Worm (Caenorhabditis elegans) whole organism, L4 larva: Measurements from ENCODE around the gene ceh-58.

Experiments
- F10B5.3 ChIP-seq: sonication (generic microtip); optimal IDR thresholded peaks from 2 replicates; lab custom pipeline; 2016; ENCODE audit warnings: mild to moderate bottlenecking, missing genetic modification characterization, missing compliant biosample characterization
- F26F4.8 ChIP-seq: fragments of 200-800 bp; sonication (Bioruptor generic); conservative IDR thresholded peaks from 2 replicates; pipeline ENCODE4 v1.3.6; 2022; ENCODE audit warnings: missing genetic modification characterization, missing compliant biosample characterization
- R02D3.7 ChIP-seq: fragments of 150-350 bp; sonication (generic microtip); optimal IDR thresholded peaks from 3 replicates; lab custom pipeline; 2014; ENCODE audit warnings: missing biosample characterization, missing genetic modification characterization
- T20F7.1 ChIP-seq: fragments of 200-800 bp; sonication (Bioruptor generic); optimal IDR thresholded peaks from 2 replicates; lab custom pipeline; 2018; ENCODE audit warnings: mild to moderate bottlenecking, missing genetic modification characterization, missing compliant biosample characterization
- aha-1 ChIP-seq: fragments of 150-350 bp; peaks from one replicate; lab custom pipeline; 2014; ENCODE audit warnings: missing biosample characterization, missing genetic modification characterization
- arid-1 ChIP-seq: fragments of 200-800 bp; sonication (Bioruptor generic); conservative IDR thresholded peaks from 2 replicates; pipeline ENCODE4 v1.3.6; 2022; ENCODE audit warnings: missing genetic modification reagents, missing genetic modification characterization, missing compliant biosample characterization
- ceh-32 ChIP-seq: sonication (generic microtip); optimal IDR thresholded peaks from 2 replicates; lab custom pipeline; 2016; ENCODE audit warnings: mild to moderate bottlenecking, missing genetic modification characterization, missing compliant biosample characterization; ENCODE audit not compliant: poor library complexity
- ceh-44 ChIP-seq: fragments of 200-800 bp; sonication (Bioruptor generic); IDR thresholded peaks from 2 replicates; pipeline ENCODE4 v1.3.6; 2022; ENCODE audit warnings: missing genetic modification reagents, missing genetic modification characterization, missing compliant biosample characterization
- cey-2 ChIP-seq: sonication (generic microtip); optimal IDR thresholded peaks from 3 replicates; lab custom pipeline; 2017; ENCODE audit warnings: missing genetic modification characterization, mild to moderate bottlenecking, missing compliant biosample characterization, antibody characterized with exemption, borderline replicate concordance; ENCODE audit not compliant: insufficient read depth
- ctbp-1 ChIP-seq: fragments of 200-800 bp; sonication (Bioruptor generic); IDR thresholded peaks from 2 replicates; pipeline ENCODE4 v1.3.6; 2022; ENCODE audit warnings: missing genetic modification reagents, missing genetic modification characterization, missing compliant biosample characterization
- daf-12 ChIP-seq: fragments of 150-350 bp; optimal IDR thresholded peaks from 2 replicates; lab custom pipeline; 2014; ENCODE audit warnings: missing biosample characterization, missing genetic modification reagents, missing genetic modification characterization
- daf-8 ChIP-seq: fragments of 200-800 bp; sonication (Bioruptor generic); IDR thresholded peaks from 2 replicates; pipeline ENCODE4 v1.3.6; 2022; ENCODE audit warnings: missing genetic modification characterization, missing compliant biosample characterization
- dmd-6 ChIP-seq: fragments of 200-800 bp; sonication (Bioruptor generic); IDR thresholded peaks from 2 replicates; pipeline ENCODE4 v1.3.6; 2022; ENCODE audit warnings: missing genetic modification reagents, missing genetic modification characterization, missing compliant biosample characterization
- dmd-8 ChIP-seq: fragments of 200-800 bp; sonication (Bioruptor generic); IDR thresholded peaks from 2 replicates; pipeline ENCODE4 v1.3.6; 2022; ENCODE audit warnings: missing genetic modification characterization, missing compliant biosample characterization
- duxl-1 ChIP-seq: sonication (generic microtip); optimal IDR thresholded peaks from 2 replicates; lab custom pipeline; 2016; ENCODE audit warnings: mild to moderate bottlenecking, missing genetic modification characterization, moderate library complexity, missing compliant biosample characterization; ENCODE audit not compliant: poor library complexity
- dve-1 ChIP-seq: sonication (generic microtip); optimal IDR thresholded peaks from 2 replicates; lab custom pipeline; 2017; ENCODE audit warnings: antibody characterized with exemption, mild to moderate bottlenecking, missing genetic modification characterization, missing compliant biosample characterization; ENCODE audit not compliant: insufficient read depth
- egl-27 ChIP-seq: sonication (generic microtip); optimal IDR thresholded peaks from 3 replicates; lab custom pipeline; 2017; ENCODE audit warnings: missing biosample characterization, missing genetic modification reagents, missing genetic modification characterization
- fos-1 ChIP-seq: fragments of 150-350 bp; optimal IDR thresholded peaks from 2 replicates; lab custom pipeline; 2014; ENCODE audit warnings: missing biosample characterization, missing genetic modification characterization
- hif-1 ChIP-seq, 2 experiments: sonication (generic microtip); optimal IDR thresholded peaks; 2 replicates each; lab custom pipeline; 2016 to 2017; ENCODE audit warnings: missing compliant biosample characterization in 2 of 2, missing genetic modification characterization in 2 of 2, missing genetic modification reagents in 2 of 2, missing genotype in 2 of 2, mild to moderate bottlenecking in 1 of 2
- hlh-11 ChIP-seq: fragments of 200-800 bp; sonication (Bioruptor generic); optimal IDR thresholded peaks from 2 replicates; lab custom pipeline; 2018; ENCODE audit warnings: mild to moderate bottlenecking, missing genetic modification characterization, missing compliant biosample characterization
- jun-1 ChIP-seq: fragments of 150-350 bp; optimal IDR thresholded peaks from 2 replicates; lab custom pipeline; 2014; ENCODE audit warnings: missing biosample characterization, missing genetic modification reagents, missing genetic modification characterization
- lin-1 ChIP-seq: fragments of 200-800 bp; sonication (Bioruptor generic); IDR thresholded peaks from 2 replicates; pipeline ENCODE4 v1.3.6; 2022; ENCODE audit warnings: missing genetic modification reagents, missing genetic modification characterization, missing compliant biosample characterization
- lin-15B ChIP-seq: fragments of 150-350 bp; sonication (generic microtip); optimal IDR thresholded peaks from 3 replicates; lab custom pipeline; 2014; ENCODE audit warnings: missing biosample characterization, missing genetic modification characterization
- lin-29 ChIP-seq: fragments of 200-800 bp; sonication (Bioruptor generic); IDR thresholded peaks from 2 replicates; pipeline ENCODE4 v1.3.6; 2022; ENCODE audit warnings: missing genetic modification reagents, missing genetic modification characterization, missing compliant biosample characterization
- lin-38 ChIP-seq: fragments of 200-800 bp; sonication (Bioruptor generic); IDR thresholded peaks from 2 replicates; pipeline ENCODE4 v1.3.6; 2022; ENCODE audit warnings: missing genetic modification reagents, missing genetic modification characterization, missing compliant biosample characterization
- lir-3 ChIP-seq: sonication (generic microtip); optimal IDR thresholded peaks from 2 replicates; lab custom pipeline; 2016; ENCODE audit warnings: mild to moderate bottlenecking, missing genetic modification characterization, missing compliant biosample characterization
- mdl-1 ChIP-seq, 2 experiments: fragments of 150-350 bp in 1 of 2; sonication (generic microtip) in 1 of 2; optimal IDR thresholded peaks; 2 replicates each; lab custom pipeline; 2014 to 2017; ENCODE audit warnings: missing biosample characterization in 2 of 2, missing genetic modification characterization in 2 of 2
- mep-1 ChIP-seq: fragments of 150-350 bp; sonication (generic microtip); optimal IDR thresholded peaks from 3 replicates; lab custom pipeline; 2014; ENCODE audit warnings: missing biosample characterization, missing genetic modification characterization
- mes-2 ChIP-seq: sonication (generic microtip); optimal IDR thresholded peaks from 2 replicates; lab custom pipeline; 2016; ENCODE audit warnings: missing genotype, mild to moderate bottlenecking, missing genetic modification characterization, missing compliant biosample characterization; ENCODE audit not compliant: poor library complexity, severe bottlenecking
- mxl-2 ChIP-seq: fragments of 200-800 bp; sonication (Bioruptor generic); conservative IDR thresholded peaks from 2 replicates; pipeline ENCODE4 v1.3.6; 2022; ENCODE audit warnings: missing genetic modification reagents, missing genetic modification characterization, missing compliant biosample characterization
- mxl-3 ChIP-seq: fragments of 200-800 bp; sonication (Bioruptor generic); optimal IDR thresholded peaks from 2 replicates; lab custom pipeline; 2018; ENCODE audit warnings: mild to moderate bottlenecking, missing genetic modification characterization, missing compliant biosample characterization
- nhr-10 ChIP-seq: fragments of 150-350 bp; optimal IDR thresholded peaks from 2 replicates; lab custom pipeline; 2014; ENCODE audit warnings: missing biosample characterization, missing genetic modification characterization
- nhr-102 ChIP-seq: sonication (generic microtip); optimal IDR thresholded peaks from 2 replicates; lab custom pipeline; 2016; ENCODE audit warnings: mild to moderate bottlenecking, missing genetic modification characterization, moderate library complexity, missing compliant biosample characterization
- nhr-11 ChIP-seq: fragments of 150-350 bp; optimal IDR thresholded peaks from 2 replicates; lab custom pipeline; 2014; ENCODE audit warnings: missing biosample characterization, missing genetic modification characterization
- nhr-237 ChIP-seq: sonication (generic microtip); optimal IDR thresholded peaks from 2 replicates; lab custom pipeline; 2017; ENCODE audit warnings: missing biosample characterization, missing genetic modification characterization
- nhr-25 ChIP-seq: sonication (generic microtip); optimal IDR thresholded peaks from 2 replicates; lab custom pipeline; 2017; ENCODE audit warnings: missing genetic modification characterization, mild to moderate bottlenecking, missing compliant biosample characterization, antibody characterized with exemption, moderate library complexity, borderline replicate concordance; ENCODE audit not compliant: insufficient read depth
- nhr-41 ChIP-seq: fragments of 200-800 bp; sonication (Bioruptor generic); IDR thresholded peaks from 2 replicates; pipeline ENCODE4 v1.3.6; 2022; ENCODE audit warnings: missing genetic modification reagents, missing genetic modification characterization, missing compliant biosample characterization
- rbr-2 ChIP-seq: sonication (generic microtip); optimal IDR thresholded peaks from 2 replicates; lab custom pipeline; 2016; ENCODE audit warnings: missing genotype, missing genetic modification characterization, missing compliant biosample characterization
- saeg-2 ChIP-seq: fragments of 200-800 bp; sonication (Bioruptor generic); IDR thresholded peaks from 2 replicates; pipeline ENCODE4 v1.3.6; 2022; ENCODE audit warnings: missing genetic modification reagents, missing genetic modification characterization, missing compliant biosample characterization
- sdz-12 ChIP-seq: fragments of 200-800 bp; sonication (Bioruptor generic); optimal IDR thresholded peaks from 2 replicates; lab custom pipeline; 2018; ENCODE audit warnings: mild to moderate bottlenecking, missing genetic modification characterization, missing compliant biosample characterization
- snpc-1.2 ChIP-seq: fragments of 200-800 bp; sonication (Bioruptor generic); IDR thresholded peaks from 2 replicates; pipeline ENCODE4 v1.3.6; 2022; ENCODE audit warnings: missing genetic modification reagents, missing genetic modification characterization, missing compliant biosample characterization
- snpc-4 ChIP-seq: fragments of 150-350 bp; optimal IDR thresholded peaks from 2 replicates; lab custom pipeline; 2014; ENCODE audit warnings: missing biosample characterization, missing genetic modification characterization
- spr-1 ChIP-seq: sonication (generic microtip); optimal IDR thresholded peaks from 2 replicates; lab custom pipeline; 2016; ENCODE audit warnings: mild to moderate bottlenecking, missing genetic modification characterization, missing compliant biosample characterization
- unc-130 ChIP-seq: sonication (generic microtip); optimal IDR thresholded peaks from 2 replicates; lab custom pipeline; 2016; ENCODE audit warnings: missing genetic modification reagents, missing genetic modification characterization, missing compliant biosample characterization
- unc-62 ChIP-seq, 3 experiments: fragments of 150-350 bp in 1 of 3; sonication (generic microtip); optimal IDR thresholded peaks in 2 of 3; peaks in 1 of 3; 1 replicate in 1 of 3; 2 replicates in 2 of 3; lab custom pipeline; 2014 to 2017; ENCODE audit warnings: missing biosample characterization in 3 of 3, missing genetic modification characterization in 3 of 3, missing genetic modification reagents in 3 of 3, missing genotype in 1 of 3
- zag-1 ChIP-seq: fragments of 150-350 bp; optimal IDR thresholded peaks from 2 replicates; lab custom pipeline; 2014; ENCODE audit warnings: missing biosample characterization, missing genetic modification characterization
- zfp-3 ChIP-seq: fragments of 200-800 bp; sonication (Bioruptor generic); conservative IDR thresholded peaks from 2 replicates; pipeline ENCODE4 v1.3.6; 2022; ENCODE audit warnings: missing genetic modification reagents, missing genetic modification characterization, missing compliant biosample characterization
- zip-11 ChIP-seq: fragments of 200-800 bp; sonication (Bioruptor generic); IDR thresholded peaks from 2 replicates; pipeline ENCODE4 v1.3.6; 2022; ENCODE audit warnings: missing genetic modification characterization, missing compliant biosample characterization
- ztf-11 ChIP-seq: fragments of 150-350 bp; optimal IDR thresholded peaks from 2 replicates; lab custom pipeline; 2014; ENCODE audit warnings: missing biosample characterization, missing genetic modification characterization

ceh-58 gene

DNA sequence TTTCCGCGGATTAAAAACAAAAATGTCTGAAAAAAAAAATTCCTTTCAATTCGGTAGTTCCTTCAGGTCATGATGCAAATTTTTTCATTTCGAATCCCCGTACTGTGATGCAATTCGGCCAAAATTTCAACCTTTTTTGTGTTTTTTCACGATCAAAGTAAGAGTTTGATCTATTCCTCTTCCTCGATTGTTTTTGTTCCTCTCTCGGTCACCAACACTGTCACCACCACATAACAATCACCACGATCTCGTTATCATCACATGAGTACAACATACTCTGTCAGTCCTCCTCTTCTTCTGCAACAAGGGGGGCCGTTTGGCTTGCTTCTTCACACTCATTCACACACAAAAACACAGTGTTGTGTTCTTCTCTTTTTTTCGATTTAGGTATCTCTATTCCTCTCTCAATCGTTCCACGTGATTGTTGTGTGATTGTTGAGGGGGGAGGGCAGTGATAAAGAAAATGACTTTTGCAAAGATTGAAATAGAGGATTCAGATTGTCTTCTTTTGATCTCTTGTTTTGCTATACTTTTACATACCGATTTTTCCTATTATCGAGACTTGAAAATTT lies 20.9 kb upstream of the ceh-58 start (continued):
- TF ChIP-seq hif-1 (tag; optimal IDR thresholded peaks at IDR 0.05; lab: Kevin White, UChicago) (peak in 1 of 2 experiments; percentile 6), lir-3 (tag; lab: Kevin White, UChicago) (no peak), nhr-237 (tag; lab: Kevin White, UChicago) (no peak), zip-11 (GFP tag; lab: Robert Waterston, UW) (no peak), snpc-4 (tag; lab: Kevin White, UChicago) (no peak), mes-2 (peak; percentile 35), snpc-1.2 (GFP tag; lab: Robert Waterston, UW) (no peak), ceh-44 (no peak), duxl-1 (tag; lab: Kevin White, UChicago) (no peak), R02D3.7 (tag; lab: Kevin White, UChicago) (no peak), rbr-2 (peak; percentile 5), hlh-11 (tag; lab: Kevin White, UChicago) (peak; percentile 82), nhr-25 (tag; lab: Kevin White, UChicago) (peak; percentile 39), aha-1 (tag; lab: Kevin White, UChicago) (peak; percentile 96), ztf-11 (no peak), nhr-11 (tag; lab: Kevin White, UChicago) (peak; percentile 54), zfp-3 (peak; percentile 18; the same call in 1 of the 2 replicates), nhr-102 (no peak), arid-1 (no peak), spr-1 (tag; lab: Kevin White, UChicago) (no peak), saeg-2 (GFP tag; lab: Robert Waterston, UW) (no peak), F10B5.3 (tag; lab: Kevin White, UChicago) (no peak), mep-1 (tag; lab: Kevin White, UChicago) (peak; percentile 75), egl-27 (tag; lab: Kevin White, UChicago) (no peak), ceh-32 (tag; lab: Kevin White, UChicago) (no peak), ctbp-1 (no peak), nhr-41 (GFP tag; lab: Robert Waterston, UW) (no peak), lin-15B (tag; lab: Kevin White, UChicago) (no peak), daf-12 (no peak), jun-1 (tag; lab: Kevin White, UChicago) (no peak), cey-2 (tag; lab: Kevin White, UChicago) (peak; percentile 89), dmd-6 (no peak), mxl-2 (GFP tag; lab: Robert Waterston, UW) (0 out of 2 replicates have a peak, but pooled peaks have one; percentile 54), lin-38 (GFP tag; lab: Robert Waterston, UW) (no peak), nhr-10 (tag; lab: Kevin White, UChicago) (no peak), F26F4.8 (no peak), fos-1 (tag; lab: Kevin White, UChicago) (no peak), unc-130 (GFP tag; lab: Kevin White, UChicago) (no peak), daf-8 (GFP tag; lab: Robert Waterston, UW) (no peak), mdl-1 (tag; optimal IDR thresholded peaks at IDR 0.05; lab: Kevin White, UChicago) (peak; percentile 20 to 88), dmd-8 (GFP tag; lab: Robert Waterston, UW) (no peak), mxl-3 (peak; percentile 93), dve-1 (tag; lab: Kevin White, UChicago) (peak; percentile 77), zag-1 (no peak), T20F7.1 (GFP tag; lab: Kevin White, UChicago) (no peak), lin-1 (GFP tag; lab: Robert Waterston, UW) (peak; percentile 31; the same call in 1 of the 2 replicates), lin-29 (GFP tag; lab: Robert Waterston, UW) (no peak), sdz-12 (GFP tag; lab: Kevin White, UChicago) (no peak), unc-62 (GFP tag; optimal IDR thresholded peaks at IDR 0.05 in 1 of 2; lab: Kevin White, UChicago) (peak in 1 of 2 experiments; percentile 97), unc-62 (tag; optimal IDR thresholded peaks at IDR 0.05; lab: Kevin White, UChicago) (no peak)
